Fruit fly (Drosophila melanogaster): Measurements from ENCODE around the gene CG32590.

Gene CG32590

DNA sequence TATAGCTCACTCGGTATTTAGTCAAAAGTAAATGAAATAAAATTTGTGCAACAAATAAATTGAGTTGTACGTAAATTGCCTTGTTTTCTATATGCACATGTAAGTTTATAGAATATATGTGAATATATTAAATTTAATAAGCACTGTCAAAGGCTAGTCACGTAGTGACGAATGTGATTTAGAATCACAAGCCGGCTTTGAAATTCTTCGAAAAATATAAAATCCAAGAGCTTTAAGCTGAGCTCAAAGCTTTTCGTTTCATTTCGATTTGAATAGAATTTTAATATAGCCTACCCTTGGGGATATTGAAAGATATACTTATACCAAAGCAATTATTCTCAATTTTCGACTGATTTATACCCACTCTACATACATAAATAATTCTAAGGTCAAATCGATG, 11.2 kb upstream of the CG32590 start:
- no peak for TF ChIP-seq CG5204 (GFP tag; optimal IDR thresholded peaks at IDR 0.05)
- TF ChIP-seq kay (GFP tag; ENCODE audit: borderline replicate concordance): peak; percentile 81
- no peak for TF ChIP-seq Clk (GFP tag; optimal IDR thresholded peaks at IDR 0.05)
- no peak for TF ChIP-seq CG11617 (GFP tag; optimal IDR thresholded peaks at IDR 0.05)
- TF ChIP-seq CG7045 (GFP tag; optimal IDR thresholded peaks at IDR 0.05): no peak
- TF ChIP-seq bab1 (GFP tag; optimal IDR thresholded peaks at IDR 0.05): no peak

- TF ChIP-seq CG7045 (GFP tag; optimal IDR thresholded peaks at IDR 0.05): no peak
- no peak for TF ChIP-seq CG1620 (GFP tag; optimal IDR thresholded peaks at IDR 0.05)
- TF ChIP-seq toe (GFP tag; optimal IDR thresholded peaks at IDR 0.05): no peak
- TF ChIP-seq Clk (GFP tag; optimal IDR thresholded peaks at IDR 0.05): no peak
- TF ChIP-seq Hr96 (GFP tag; optimal IDR thresholded peaks at IDR 0.05): no peak
- TF ChIP-seq bab1 (GFP tag; optimal IDR thresholded peaks at IDR 0.05): no peak
- TF ChIP-seq CG7101 (tag; optimal IDR thresholded peaks at IDR 0.05): no peak
- no peak for TF ChIP-seq CG12768 (GFP tag; optimal IDR thresholded peaks at IDR 0.05)
Observed at dm6 chrX:14848755-14849354, 9.9 kb upstream of the CG32590 start, which contains the start of gene CG9522. Gene CG9522 (minus strand): TSS chrX:14848808.

dm6 chrX:14846116-14846614, 7.3 kb upstream of the CG32590 start:
- TF ChIP-seq bab1 (GFP tag; optimal IDR thresholded peaks at IDR 0.05) (no peak), cic (GFP tag; optimal IDR thresholded peaks at IDR 0.05) (no peak), CG14711 (tag; optimal IDR thresholded peaks at IDR 0.05) (no peak), Clk (GFP tag; optimal IDR thresholded peaks at IDR 0.05) (no peak), tj (GFP tag; optimal IDR thresholded peaks at IDR 0.05) (no peak), CG33017 (tag; optimal IDR thresholded peaks at IDR 0.05) (no peak), cnc (optimal IDR thresholded peaks at IDR 0.05) (no peak), toe (GFP tag; optimal IDR thresholded peaks at IDR 0.05) (no peak), kay (GFP tag; ENCODE audit: borderline replicate concordance) (no peak), CG11617 (GFP tag; optimal IDR thresholded peaks at IDR 0.05) (no peak), Hr96 (GFP tag; optimal IDR thresholded peaks at IDR 0.05) (no peak), pad (GFP tag; optimal IDR thresholded peaks at IDR 0.05) (no peak), CG7045 (GFP tag; optimal IDR thresholded peaks at IDR 0.05) (no peak), CG7101 (tag; optimal IDR thresholded peaks at IDR 0.05) (no peak)

dm6 chrX:14844657-14845056, 5.8 kb upstream of the CG32590 start, which contains the start of gene CG12539:
Gene CG12539 (minus strand): TSS chrX:14844757.
- TF ChIP-seq kay (GFP tag; ENCODE audit: borderline replicate concordance) (no peak), CG14711 (tag; optimal IDR thresholded peaks at IDR 0.05) (no peak), cnc (optimal IDR thresholded peaks at IDR 0.05) (no peak), CG33017 (tag; optimal IDR thresholded peaks at IDR 0.05) (no peak), Clk (GFP tag; optimal IDR thresholded peaks at IDR 0.05) (no peak), CG11617 (GFP tag; optimal IDR thresholded peaks at IDR 0.05) (no peak)

- TF ChIP-seq cnc (optimal IDR thresholded peaks at IDR 0.05) (no peak), bab1 (GFP tag; optimal IDR thresholded peaks at IDR 0.05) (no peak), CG7101 (tag; optimal IDR thresholded peaks at IDR 0.05) (no peak), toe (GFP tag; optimal IDR thresholded peaks at IDR 0.05) (no peak), ovo (GFP tag; optimal IDR thresholded peaks at IDR 0.05) (no peak), CG14711 (tag; optimal IDR thresholded peaks at IDR 0.05) (no peak), pad (GFP tag; optimal IDR thresholded peaks at IDR 0.05) (no peak), CG1620 (GFP tag; optimal IDR thresholded peaks at IDR 0.05) (no peak), CG11617 (GFP tag; optimal IDR thresholded peaks at IDR 0.05) (no peak), CG7045 (GFP tag; optimal IDR thresholded peaks at IDR 0.05) (no peak), CG33017 (tag; optimal IDR thresholded peaks at IDR 0.05) (no peak), Clk (GFP tag; optimal IDR thresholded peaks at IDR 0.05) (no peak), Hr96 (GFP tag; optimal IDR thresholded peaks at IDR 0.05) (no peak), tj (GFP tag; optimal IDR thresholded peaks at IDR 0.05) (no peak)
Observed at dm6 chrX:14841893-14842505, 3.1 kb upstream of the CG32590 start.

DNA sequence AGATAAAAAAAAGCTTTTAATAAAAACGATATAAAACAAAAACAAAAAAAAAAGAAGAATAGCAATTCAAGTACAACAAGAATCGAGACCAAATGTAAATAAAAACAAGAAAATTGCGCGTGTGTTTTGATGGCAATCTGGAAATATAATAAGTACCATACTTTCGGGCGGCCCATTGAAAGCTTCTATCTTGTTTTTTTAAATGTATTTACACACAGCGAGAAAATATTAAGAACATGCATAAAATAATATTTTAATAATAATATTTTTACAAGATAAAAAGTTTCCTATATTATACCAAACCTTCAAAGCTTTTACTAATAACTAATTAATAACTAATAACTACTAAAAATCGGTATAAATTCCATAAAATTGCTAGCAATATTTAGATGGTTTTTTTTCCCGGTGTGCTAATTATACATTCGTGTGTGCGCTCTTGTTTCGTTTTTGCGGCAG, 1.5 kb upstream of the CG32590 start:
- peak; percentile 93 for TF ChIP-seq kay (GFP tag; ENCODE audit: borderline replicate concordance)
- TF ChIP-seq CG14711 (tag; optimal IDR thresholded peaks at IDR 0.05): peak; percentile 37
- peak; percentile 15 for TF ChIP-seq CG33017 (tag; optimal IDR thresholded peaks at IDR 0.05)
- TF ChIP-seq CG7101 (tag; optimal IDR thresholded peaks at IDR 0.05): peak; percentile 37
- TF ChIP-seq bab1 (GFP tag; optimal IDR thresholded peaks at IDR 0.05): peak; percentile 10
- TF ChIP-seq CG11617 (GFP tag; optimal IDR thresholded peaks at IDR 0.05): no peak
- no peak for TF ChIP-seq toe (GFP tag; optimal IDR thresholded peaks at IDR 0.05)
- TF ChIP-seq CG5204 (GFP tag; optimal IDR thresholded peaks at IDR 0.05): no peak

dm6 chrX:14839739-14840347, 937 bp upstream of the CG32590 start:
- TF ChIP-seq pad (GFP tag; optimal IDR thresholded peaks at IDR 0.05): peak; percentile 40
- no peak for TF ChIP-seq CG7045 (GFP tag; optimal IDR thresholded peaks at IDR 0.05)
- peak; percentile 2 for TF ChIP-seq CG14711 (tag; optimal IDR thresholded peaks at IDR 0.05)
- TF ChIP-seq Hr96 (GFP tag; optimal IDR thresholded peaks at IDR 0.05): no peak
- TF ChIP-seq CG11617 (GFP tag; optimal IDR thresholded peaks at IDR 0.05): no peak
- TF ChIP-seq cnc (optimal IDR thresholded peaks at IDR 0.05): no peak
- TF ChIP-seq bab1 (GFP tag; optimal IDR thresholded peaks at IDR 0.05): no peak
- TF ChIP-seq CG5204 (GFP tag; optimal IDR thresholded peaks at IDR 0.05): no peak
- TF ChIP-seq CG33017 (tag; optimal IDR thresholded peaks at IDR 0.05): no peak
- TF ChIP-seq ovo (GFP tag; optimal IDR thresholded peaks at IDR 0.05): no peak
- peak; percentile 74 for TF ChIP-seq cic (GFP tag; optimal IDR thresholded peaks at IDR 0.05)
- TF ChIP-seq CG7101 (tag; optimal IDR thresholded peaks at IDR 0.05): peak; percentile 35
- TF ChIP-seq Clk (GFP tag; optimal IDR thresholded peaks at IDR 0.05): no peak
- TF ChIP-seq CG1620 (GFP tag; optimal IDR thresholded peaks at IDR 0.05): no peak
- no peak for TF ChIP-seq Crg-1 (GFP tag; optimal IDR thresholded peaks at IDR 0.05)
- TF ChIP-seq kay (GFP tag; ENCODE audit: borderline replicate concordance): no peak
- TF ChIP-seq Mnt (GFP tag; optimal IDR thresholded peaks at IDR 0.05): peak; percentile 65
- no peak for TF ChIP-seq CG12768 (GFP tag; optimal IDR thresholded peaks at IDR 0.05)
- no peak for TF ChIP-seq tj (GFP tag; optimal IDR thresholded peaks at IDR 0.05)
- no peak for TF ChIP-seq toe (GFP tag; optimal IDR thresholded peaks at IDR 0.05)

Data from whole organism, adult.